Fruit fly (Drosophila melanogaster) whole organism, embryonic: ENCODE results near the gene CG32544.

Experiments used
- B-H1 ChIP-seq: fragments of 200-800 bp; sonication (Bioruptor generic); IDR thresholded peaks from 3 replicates; pipeline ENCODE4 v1.3.6; 2022; ENCODE audit warnings: missing biosample characterization, missing genetic modification characterization
- BtbVII ChIP-seq: fragments of 200-800 bp; sonication (Bioruptor generic); optimal IDR thresholded peaks from 3 replicates; lab custom pipeline; 2017; ENCODE audit warnings: missing biosample characterization, mild to moderate bottlenecking, missing genetic modification characterization
- CG11696 ChIP-seq: fragments of 200-800 bp; sonication (Bioruptor generic); IDR thresholded peaks from 2 replicates; pipeline ENCODE4 v1.3.6; 2022; ENCODE audit warnings: missing biosample characterization, missing genetic modification characterization
- CG12391 ChIP-seq: fragments of 200-800 bp; sonication (Bioruptor generic); optimal IDR thresholded peaks from 3 replicates; lab custom pipeline; 2018; ENCODE audit warnings: missing biosample characterization, mild to moderate bottlenecking, missing genetic modification characterization, moderate library complexity
- CG12744 ChIP-seq: fragments of 200-800 bp; sonication (Bioruptor generic); optimal IDR thresholded peaks from 2 replicates; lab custom pipeline; 2016; ENCODE audit warnings: missing biosample characterization, missing genetic modification characterization
- CG12769 ChIP-seq: fragments of 200-800 bp; sonication (Bioruptor generic); optimal IDR thresholded peaks from 2 replicates; lab custom pipeline; 2019; ENCODE audit warnings: missing biosample characterization, mild to moderate bottlenecking, missing genetic modification characterization, moderate library complexity
- CG14050 ChIP-seq: fragments of 200-800 bp; sonication (Bioruptor generic); IDR thresholded peaks from 3 replicates; pipeline ENCODE4 v1.3.6; 2022; ENCODE audit warnings: missing biosample characterization, missing genetic modification characterization
- CG14860 ChIP-seq: fragments of 200-800 bp; sonication (Bioruptor generic); IDR thresholded peaks from 3 replicates; pipeline ENCODE4 v1.3.6; 2022; ENCODE audit warnings: missing biosample characterization, missing genetic modification characterization; ENCODE audit not compliant: partially characterized antibody
- CG15011 ChIP-seq: fragments of 200-800 bp; sonication (Bioruptor generic); optimal IDR thresholded peaks from 3 replicates; lab custom pipeline; 2018; ENCODE audit warnings: missing biosample characterization, mild to moderate bottlenecking, missing genetic modification characterization
- CG17186 ChIP-seq: fragments of 200-800 bp; sonication (Bioruptor generic); optimal IDR thresholded peaks from 3 replicates; lab custom pipeline; 2017; ENCODE audit warnings: missing biosample characterization, missing genetic modification reagents, missing genetic modification characterization
- CG17361 ChIP-seq: fragments of 200-800 bp; sonication (Bioruptor generic); IDR thresholded peaks from 3 replicates; pipeline ENCODE4 v1.3.6; 2022; ENCODE audit warnings: missing biosample characterization, missing genetic modification characterization
- CG18262 ChIP-seq: fragments of 200-800 bp; optimal IDR thresholded peaks from 3 replicates; lab custom pipeline; 2019; ENCODE audit warnings: missing biosample characterization, mild to moderate bottlenecking, missing genetic modification characterization, moderate library complexity
- CG30020 ChIP-seq: fragments of 200-800 bp; optimal IDR thresholded peaks from 2 replicates; lab custom pipeline; 2019; ENCODE audit warnings: missing biosample characterization, mild to moderate bottlenecking, missing genetic modification characterization, moderate library complexity
- CG31388 ChIP-seq: fragments of 200-800 bp; sonication (Bioruptor generic); optimal IDR thresholded peaks from 2 replicates; lab custom pipeline; 2016; ENCODE audit warnings: missing biosample characterization, missing genetic modification characterization
- CG3281 ChIP-seq: fragments of 200-800 bp; sonication (Bioruptor generic); optimal IDR thresholded peaks from 3 replicates; lab custom pipeline; 2017; ENCODE audit warnings: missing biosample characterization, mild to moderate bottlenecking, missing genetic modification characterization
- CG33213 ChIP-seq: fragments of 200-800 bp; sonication (Bioruptor generic); optimal IDR thresholded peaks from 3 replicates; lab custom pipeline; 2016; ENCODE audit warnings: missing biosample characterization, missing genetic modification characterization
- CG4360 ChIP-seq: fragments of 200-800 bp; sonication (Bioruptor generic); IDR thresholded peaks from 2 replicates; pipeline ENCODE4 v1.3.6; 2022; ENCODE audit warnings: missing biosample characterization, missing genetic modification characterization
- CG6254 ChIP-seq: fragments of 200-800 bp; sonication (Bioruptor generic); optimal IDR thresholded peaks from 3 replicates; lab custom pipeline; 2017; ENCODE audit warnings: mild to moderate bottlenecking, missing biosample characterization, missing genetic modification reagents, missing genetic modification characterization
- CG6272 ChIP-seq: fragments of 200-800 bp; sonication (Bioruptor generic); IDR thresholded peaks from 2 replicates; pipeline ENCODE4 v1.3.6; 2022; ENCODE audit warnings: missing biosample characterization, missing genetic modification characterization
- CG7372 ChIP-seq: fragments of 200-800 bp; sonication (Bioruptor generic); IDR thresholded peaks from 2 replicates; pipeline ENCODE4 v1.3.6; 2022; ENCODE audit warnings: missing biosample characterization, missing genetic modification characterization
- CG8478 ChIP-seq: fragments of >200 bp; optimal IDR thresholded peaks from 2 replicates; lab custom pipeline; 2018
- CG9727 ChIP-seq: fragments of 200-800 bp; sonication (Bioruptor generic); optimal IDR thresholded peaks from 3 replicates; lab custom pipeline; 2017; ENCODE audit warnings: missing biosample characterization, mild to moderate bottlenecking, missing genetic modification characterization
- CTCF ChIP-seq: fragments of 200-800 bp; sonication (Bioruptor generic); optimal IDR thresholded peaks from 2 replicates; lab custom pipeline; 2017; ENCODE audit warnings: missing biosample characterization, mild to moderate bottlenecking, missing genetic modification characterization, moderate library complexity
- CoRest ChIP-seq: fragments of 200-800 bp; sonication (Bioruptor generic); optimal IDR thresholded peaks from 3 replicates; lab custom pipeline; 2018; ENCODE audit warnings: missing biosample characterization, mild to moderate bottlenecking, missing genetic modification characterization, moderate library complexity
- Dp ChIP-seq: fragments of 200-800 bp; sonication (Bioruptor generic); optimal IDR thresholded peaks from 2 replicates; lab custom pipeline; 2018; ENCODE audit warnings: missing biosample characterization, mild to moderate bottlenecking, missing genetic modification characterization, moderate library complexity
- Gug ChIP-seq: fragments of 200-800 bp; sonication (Bioruptor generic); IDR thresholded peaks from 4 replicates; pipeline ENCODE4 v1.3.6; 2022; ENCODE audit warnings: missing biosample characterization, missing genetic modification characterization
- HLH3B ChIP-seq: fragments of 200-800 bp; sonication (Bioruptor generic); IDR thresholded peaks from 2 replicates; pipeline ENCODE4 v1.3.6; 2022; ENCODE audit warnings: missing biosample characterization, missing genetic modification characterization
- Hand ChIP-seq: fragments of 200-800 bp; sonication (Bioruptor generic); optimal IDR thresholded peaks from 2 replicates; lab custom pipeline; 2017; ENCODE audit warnings: mild to moderate bottlenecking, missing biosample characterization, missing genetic modification reagents, missing genetic modification characterization
- Hmx ChIP-seq: fragments of 200-800 bp; sonication (Bioruptor generic); optimal IDR thresholded peaks from 2 replicates; lab custom pipeline; 2016; ENCODE audit warnings: missing biosample characterization, missing genetic modification characterization
- Mad ChIP-seq: fragments of 200-800 bp; sonication (Bioruptor generic); optimal IDR thresholded peaks from 2 replicates; lab custom pipeline; 2016; ENCODE audit warnings: missing biosample characterization, missing genetic modification characterization
- Mes4 ChIP-seq: fragments of 200-800 bp; sonication (Bioruptor generic); optimal IDR thresholded peaks from 2 replicates; lab custom pipeline; 2016; ENCODE audit warnings: missing biosample characterization, missing genetic modification characterization
- Neu2 ChIP-seq: fragments of 200-800 bp; sonication (Bioruptor generic); optimal IDR thresholded peaks from 3 replicates; lab custom pipeline; 2016; ENCODE audit warnings: missing biosample characterization, missing genetic modification characterization, borderline replicate concordance
- Nf-YA ChIP-seq: fragments of 200-800 bp; sonication (Bioruptor generic); IDR thresholded peaks from 2 replicates; pipeline ENCODE4 v1.3.6; 2022; ENCODE audit warnings: missing biosample characterization, missing genetic modification characterization
- Ravus ChIP-seq: fragments of 200-800 bp; sonication (Bioruptor generic); IDR thresholded peaks from 2 replicates; pipeline ENCODE4 v1.3.6; 2022; ENCODE audit warnings: missing biosample characterization, missing genetic modification characterization
- Sin3A ChIP-seq: fragments of >200 bp; optimal IDR thresholded peaks from 2 replicates; lab custom pipeline; 2018
- Sox100B ChIP-seq: fragments of 200-800 bp; sonication (Bioruptor generic); optimal IDR thresholded peaks from 3 replicates; lab custom pipeline; 2018; ENCODE audit warnings: missing biosample characterization, mild to moderate bottlenecking, missing genetic modification characterization
- Sry-β ChIP-seq: fragments of 200-800 bp; sonication (Bioruptor generic); optimal IDR thresholded peaks from 2 replicates; lab custom pipeline; 2018; ENCODE audit warnings: missing biosample characterization, mild to moderate bottlenecking, missing genetic modification characterization, moderate library complexity
- Sry-δ ChIP-seq: fragments of 200-800 bp; sonication (Bioruptor generic); optimal IDR thresholded peaks from 2 replicates; lab custom pipeline; 2016; ENCODE audit warnings: missing biosample characterization, missing genetic modification characterization
- amos ChIP-seq: fragments of 200-800 bp; sonication (Bioruptor generic); IDR thresholded peaks from 2 replicates; pipeline ENCODE4 v1.3.6; 2022; ENCODE audit warnings: missing biosample characterization, missing genetic modification characterization; ENCODE audit not compliant: partially characterized antibody
- bcd ChIP-seq: fragments of 200-800 bp; sonication (Bioruptor generic); optimal IDR thresholded peaks from 2 replicates; lab custom pipeline; 2017; ENCODE audit warnings: missing biosample characterization, mild to moderate bottlenecking, missing genetic modification characterization
- ci ChIP-seq: fragments of 200-800 bp; sonication (Bioruptor generic); IDR thresholded peaks from 3 replicates; pipeline ENCODE4 v1.3.6; 2022; ENCODE audit warnings: missing biosample characterization, missing genetic modification characterization
- crol ChIP-seq: fragments of 200-800 bp; sonication (Bioruptor generic); IDR thresholded peaks from 2 replicates; pipeline ENCODE4 v1.3.6; 2022; ENCODE audit warnings: missing biosample characterization, missing genetic modification characterization
- da ChIP-seq: fragments of 200-800 bp; sonication (Bioruptor generic); optimal IDR thresholded peaks from 2 replicates; lab custom pipeline; 2016; ENCODE audit warnings: missing biosample characterization, missing genetic modification characterization
- disco-r ChIP-seq: fragments of 200-800 bp; sonication (Bioruptor generic); optimal IDR thresholded peaks from 2 replicates; lab custom pipeline; 2016; ENCODE audit warnings: missing biosample characterization, missing genetic modification characterization
- gem ChIP-seq: fragments of 200-800 bp; sonication (Bioruptor generic); optimal IDR thresholded peaks from 2 replicates; lab custom pipeline; 2019; ENCODE audit warnings: missing biosample characterization, mild to moderate bottlenecking, missing genetic modification characterization, moderate library complexity
- hth ChIP-seq: fragments of >200 bp; optimal IDR thresholded peaks from 2 replicates; lab custom pipeline; 2017; ENCODE audit warnings: inconsistent platforms
- lbe ChIP-seq: fragments of 200-800 bp; sonication (Bioruptor generic); optimal IDR thresholded peaks from 2 replicates; lab custom pipeline; 2016; ENCODE audit warnings: missing biosample characterization, mild to moderate bottlenecking, missing genetic modification characterization
- pho ChIP-seq: fragments of 200-800 bp; sonication (Bioruptor generic); optimal IDR thresholded peaks from 2 replicates; lab custom pipeline; 2016; ENCODE audit warnings: missing biosample characterization, missing genetic modification characterization
- row ChIP-seq: fragments of 200-800 bp; sonication (Bioruptor generic); IDR thresholded peaks from 3 replicates; pipeline ENCODE4 v1.3.6; 2022; ENCODE audit warnings: missing biosample characterization, missing genetic modification characterization
- tup ChIP-seq: fragments of 200-800 bp; sonication (Bioruptor generic); optimal IDR thresholded peaks from 2 replicates; lab custom pipeline; 2016; ENCODE audit warnings: missing biosample characterization, mild to moderate bottlenecking, missing genetic modification characterization, moderate library complexity
- unpg ChIP-seq: fragments of 200-800 bp; sonication (Bioruptor generic); optimal IDR thresholded peaks from 3 replicates; lab custom pipeline; 2018; ENCODE audit warnings: missing biosample characterization, mild to moderate bottlenecking, missing genetic modification characterization, moderate library complexity
- zfh2 ChIP-seq: fragments of 200-800 bp; sonication (Bioruptor generic); optimal IDR thresholded peaks from 2 replicates; lab custom pipeline; 2016; ENCODE audit warnings: missing biosample characterization, missing genetic modification characterization

The CG32544 gene

DNA sequence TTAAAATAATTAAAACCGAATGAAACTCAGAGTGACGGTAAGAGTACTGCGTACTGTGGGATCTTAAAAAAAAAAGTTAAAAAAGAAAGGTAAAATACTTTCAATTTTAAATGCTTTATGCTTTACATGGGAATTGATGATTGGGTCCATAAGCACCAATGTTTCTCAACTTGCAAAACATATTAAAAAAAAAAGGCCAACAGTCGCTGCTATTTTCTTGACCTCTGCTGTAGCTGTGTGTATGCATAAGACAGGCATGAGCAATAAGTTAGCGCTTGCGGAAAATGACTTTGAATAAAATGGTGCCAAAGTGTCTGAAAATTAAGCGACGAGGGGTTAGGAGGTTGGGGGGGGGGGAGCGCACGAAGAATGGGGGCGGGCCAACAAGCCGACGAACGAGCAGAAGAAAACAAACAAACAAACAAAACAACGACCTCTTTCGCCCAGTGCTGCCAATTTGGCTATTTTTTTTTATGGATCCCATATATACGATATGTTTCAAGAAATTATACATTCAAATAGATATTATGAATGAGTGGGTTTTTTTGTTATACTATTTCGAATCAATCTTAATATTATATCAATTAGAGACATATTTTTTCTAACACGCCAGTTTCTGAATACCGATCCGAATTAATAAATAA is 9.5 kb downstream of the CG32544 start (continued):
- 0 out of 2 replicates have a peak, but pooled peaks have one; percentile 8 for TF ChIP-seq CG7372 (GFP tag; lab: Robert Waterston, UW)
- no peak for TF ChIP-seq pho (GFP tag; lab: Kevin White, UChicago)
- TF ChIP-seq Sry-β (GFP tag; lab: Kevin White, UChicago): peak; percentile 78
- no peak for TF ChIP-seq hth
- no peak for TF ChIP-seq tup
- peak; percentile 27 for TF ChIP-seq CG18262
- TF ChIP-seq CG12744 (GFP tag; lab: Kevin White, UChicago): no peak
- peak; percentile 58 for TF ChIP-seq CG9727 (GFP tag; lab: Kevin White, UChicago)
- TF ChIP-seq Sry-δ (GFP tag; lab: Kevin White, UChicago): no peak
- TF ChIP-seq ci (GFP tag; lab: Robert Waterston, UW): peak; percentile 65; the same call in 1 of the 3 replicates
- peak; percentile 30 for TF ChIP-seq lbe (GFP tag; lab: Kevin White, UChicago)
- 0 out of 2 replicates have a peak, but pooled peaks have one; percentile 35 for TF ChIP-seq Nf-YA (GFP tag; lab: Robert Waterston, UW)
- TF ChIP-seq CoRest (tag; lab: Kevin White, UChicago): peak; percentile 39
- TF ChIP-seq Sin3A: no peak
- TF ChIP-seq Hand (GFP tag; lab: Kevin White, UChicago): peak; percentile 17
- no peak for TF ChIP-seq CG30020
- TF ChIP-seq Mes4 (GFP tag; lab: Kevin White, UChicago): peak; percentile 9
- no peak for TF ChIP-seq disco-r
- peak; percentile 65 for TF ChIP-seq row
- TF ChIP-seq amos: no peak
- no peak for TF ChIP-seq CG33213 (GFP tag; lab: Kevin White, UChicago)
- TF ChIP-seq CG17361 (GFP tag; lab: Robert Waterston, UW): peak; percentile 51; the same call in 2 of the 3 replicates
- no peak for TF ChIP-seq Dp (GFP tag; lab: Kevin White, UChicago)
- TF ChIP-seq CG4360: no peak
- TF ChIP-seq CG14860: no peak
- peak; percentile 33 for TF ChIP-seq CG12391 (tag; lab: Kevin White, UChicago)
- TF ChIP-seq BtbVII (GFP tag; lab: Kevin White, UChicago): peak; percentile 37
- TF ChIP-seq B-H1 (GFP tag; lab: Robert Waterston, UW): peak; percentile 41; the same call in 1 of the 3 replicates
- no peak for TF ChIP-seq zfh2
- TF ChIP-seq Gug: peak; percentile 52; the same call in 1 of the 4 replicates
- TF ChIP-seq Hmx (GFP tag; lab: Kevin White, UChicago): no peak
- peak; percentile 54 for TF ChIP-seq HLH3B (GFP tag; lab: Robert Waterston, UW)
- no peak for TF ChIP-seq Sox100B
- TF ChIP-seq CG31388 (GFP tag; lab: Kevin White, UChicago): no peak
- no peak for TF ChIP-seq CG17186
- no peak for TF ChIP-seq CTCF (GFP tag; lab: Kevin White, UChicago)
- no peak for TF ChIP-seq Neu2 (GFP tag; lab: Kevin White, UChicago)
- peak; percentile 95 for TF ChIP-seq CG11696 (GFP tag; lab: Robert Waterston, UW)
- no peak for TF ChIP-seq CG6254
- peak; percentile 51 for TF ChIP-seq CG3281 (GFP tag; lab: Kevin White, UChicago)
- TF ChIP-seq CG12769 (tag; lab: Kevin White, UChicago): no peak
- no peak for TF ChIP-seq da
- no peak for TF ChIP-seq Mad
- peak; percentile 19; the same call in 1 of the 3 replicates for TF ChIP-seq CG14050 (GFP tag; lab: Robert Waterston, UW)
- TF ChIP-seq CG6272: no peak
- TF ChIP-seq gem (tag; lab: Kevin White, UChicago): no peak
- no peak for TF ChIP-seq unpg (GFP tag; lab: Kevin White, UChicago)
- TF ChIP-seq Ravus (GFP tag; lab: Robert Waterston, UW): no peak
- TF ChIP-seq crol: peak; percentile 81
- no peak for TF ChIP-seq CG15011
- TF ChIP-seq bcd (GFP tag; lab: Kevin White, UChicago): peak; percentile 52
- TF ChIP-seq CG8478 (lab: Kevin White, UChicago): no peak
